Fruit fly (Drosophila melanogaster): ENCODE results near the gene CG33796.

- TF ChIP-seq Clk (GFP tag; optimal IDR thresholded peaks at IDR 0.05) (no peak), CG14711 (tag; optimal IDR thresholded peaks at IDR 0.05) (no peak), cic (GFP tag; optimal IDR thresholded peaks at IDR 0.05) (no peak), CG12768 (GFP tag; optimal IDR thresholded peaks at IDR 0.05) (no peak), kay (GFP tag; ENCODE audit: borderline replicate concordance) (no peak), Hr96 (GFP tag; optimal IDR thresholded peaks at IDR 0.05) (no peak)
These were observed 13.6 kb upstream of the CG33796 start for dm6 chr3L:16183493-16183892.
